Worm (Caenorhabditis elegans): ENCODE data around the gene C46E10.3.

- TF ChIP-seq Y53G8AR.9 (GFP tag; conservative IDR thresholded peaks at IDR 0.05) (no peak), lin-26 (GFP tag; IDR thresholded peaks at IDR 0.05) (no peak), egl-44 (GFP tag; IDR thresholded peaks at IDR 0.05) (no peak), T26A5.8 (tag; optimal IDR thresholded peaks at IDR 0.05) (no peak), nfya-1 (tag; optimal IDR thresholded peaks at IDR 0.05; ENCODE audit: borderline replicate concordance, insufficient read depth) (no peak), snpc-3.4 (tag; optimal IDR thresholded peaks at IDR 0.05) (no peak), F57C9.4 (tag; optimal IDR thresholded peaks at IDR 0.05) (no peak), repo-1 (tag; optimal IDR thresholded peaks at IDR 0.05) (no peak), tbx-9 (tag; optimal IDR thresholded peaks at IDR 0.05; ENCODE audit: borderline replicate concordance) (no peak), B0035.1 (tag; optimal IDR thresholded peaks at IDR 0.05) (no peak)
These were observed 4.7 kb upstream of the C46E10.3 start, which contains the start of gene srh-99 for ce11 chrII:3716455-3716854.

Data from whole organism, young adult.